Worm (Caenorhabditis elegans): Measurements from ENCODE around the gene semo-1.

semo-1 gene

DNA sequence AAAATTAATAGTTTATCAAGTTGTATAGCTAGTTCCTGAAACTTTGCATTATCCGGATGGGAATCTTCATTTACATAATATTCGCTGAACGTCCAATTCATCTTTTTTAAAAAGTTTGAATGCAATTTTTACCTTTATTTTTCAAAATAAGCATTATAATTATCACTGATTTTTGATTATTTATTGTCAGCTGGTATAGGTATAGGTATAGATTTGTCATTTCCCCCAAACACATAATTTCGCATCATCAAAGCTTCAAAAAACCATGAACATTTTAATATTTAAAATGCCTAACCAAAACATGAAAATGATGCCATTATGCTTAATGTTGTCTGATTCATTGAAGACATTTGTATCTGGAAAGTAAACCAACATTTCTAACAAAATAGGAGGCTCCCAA lies 35.2 kb upstream of the semo-1 start, which contains the start of gene srw-63:
Gene srw-63 (minus strand): TSS at position 101 of the 400 bp plus-strand sequence.
- no peak for TF ChIP-seq ets-4 (tag; optimal IDR thresholded peaks at IDR 0.05)
- TF ChIP-seq elt-4 (tag; optimal IDR thresholded peaks at IDR 0.05): no peak
- no peak for TF ChIP-seq ceh-9 (tag; optimal IDR thresholded peaks at IDR 0.05)
- no peak for TF ChIP-seq dve-1 (tag; optimal IDR thresholded peaks at IDR 0.05)
- TF ChIP-seq T23F11.4 (GFP tag; optimal IDR thresholded peaks at IDR 0.05): no peak
- TF ChIP-seq pha-2 (tag; optimal IDR thresholded peaks at IDR 0.05): no peak
- no peak for TF ChIP-seq ceh-48 (tag; optimal IDR thresholded peaks at IDR 0.05)
- TF ChIP-seq ref-2 (tag; optimal IDR thresholded peaks at IDR 0.05): no peak
- no peak for TF ChIP-seq unc-3 (GFP tag; conservative IDR thresholded peaks at IDR 0.05)
- no peak for TF ChIP-seq unc-3 (tag; optimal IDR thresholded peaks at IDR 0.05)
- no peak for TF ChIP-seq pha-4 (tag; optimal IDR thresholded peaks at IDR 0.05)
- no peak for TF ChIP-seq ahr-1 (tag; optimal IDR thresholded peaks at IDR 0.05)

DNA sequence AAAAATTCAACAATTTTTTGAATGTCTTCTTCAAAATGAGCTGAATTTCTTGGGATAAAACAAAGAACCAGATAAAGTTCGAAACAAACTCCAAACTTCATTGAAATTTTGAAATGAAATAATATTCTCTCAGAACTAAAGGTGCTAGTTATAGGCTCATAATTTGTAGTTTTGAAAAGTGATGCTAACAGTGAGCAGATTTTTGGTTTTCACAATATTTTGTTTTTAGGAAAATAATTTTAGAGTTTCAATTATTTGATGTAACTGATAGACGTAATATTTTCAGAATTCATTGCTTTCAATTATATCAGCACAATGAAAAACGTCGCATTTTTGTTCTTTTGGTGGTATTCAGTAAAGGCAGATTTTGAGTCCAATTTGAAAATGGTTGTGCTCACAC lies 31.1 kb upstream of the semo-1 start, which contains the start of the genes irld-56 and irld-55:
Gene irld-56 (minus strand): TSS at position 101 of the 400 bp plus-strand sequence.
Gene irld-55 (plus strand): TSS at position 316 of the 400 bp plus-strand sequence.
- TF ChIP-seq tbx-2 (tag; optimal IDR thresholded peaks at IDR 0.05) (no peak), unc-42 (tag; optimal IDR thresholded peaks at IDR 0.05) (no peak), K02D7.2 (tag; optimal IDR thresholded peaks at IDR 0.05) (no peak), sox-4 (tag; optimal IDR thresholded peaks at IDR 0.05) (no peak), C08G9.2 (tag; optimal IDR thresholded peaks at IDR 0.05) (no peak), ets-4 (tag; optimal IDR thresholded peaks at IDR 0.05) (no peak)

DNA sequence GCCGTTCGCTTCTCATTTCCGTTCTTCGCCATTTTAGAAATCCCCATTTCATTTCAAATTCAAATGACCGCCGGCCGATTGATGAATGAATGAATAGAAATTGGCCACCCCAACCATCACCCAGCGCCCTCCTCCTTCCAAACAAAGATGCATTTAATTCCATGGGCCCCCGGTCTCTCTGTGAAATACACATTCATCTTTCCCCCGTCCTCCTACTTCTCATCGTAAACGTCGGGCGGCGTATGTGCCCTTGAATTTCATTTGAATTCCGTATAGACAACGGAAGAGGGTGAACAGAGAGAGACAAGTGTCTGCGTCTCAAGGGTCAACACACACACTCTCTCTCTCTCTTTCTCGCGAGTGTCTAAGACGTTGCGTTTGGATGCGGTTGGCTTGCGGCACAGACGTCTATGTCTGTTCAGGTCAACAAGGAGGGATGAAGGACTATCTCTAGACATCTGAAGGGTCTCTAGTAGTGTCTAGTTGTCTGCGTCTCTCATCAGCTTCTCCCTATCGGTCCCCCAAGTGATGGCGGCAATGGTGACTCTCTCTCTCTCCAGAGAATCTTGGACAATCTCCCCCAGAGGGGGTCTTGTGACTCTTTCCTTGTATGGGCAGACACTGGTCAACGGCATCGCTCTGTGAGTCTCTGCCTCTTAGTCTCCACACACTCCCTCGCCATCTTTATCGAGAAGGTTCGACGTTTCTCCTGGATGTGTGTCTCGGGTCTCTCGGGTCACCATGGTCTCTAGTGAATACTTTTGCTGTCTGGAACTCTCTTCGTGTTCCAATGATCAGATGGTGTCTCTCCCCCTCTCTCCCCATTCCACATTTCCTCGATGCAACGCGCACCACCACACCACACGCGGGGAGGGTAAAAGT lies 18.1 kb upstream of the semo-1 start:
- TF ChIP-seq dmd-4 (tag; optimal IDR thresholded peaks at IDR 0.05; ENCODE audit: borderline replicate concordance) (no peak), lin-11 (tag; optimal IDR thresholded peaks at IDR 0.05) (no peak), unc-42 (tag; optimal IDR thresholded peaks at IDR 0.05) (peak; percentile 77), ceh-30 (tag; optimal IDR thresholded peaks at IDR 0.05) (no peak), lim-6 (tag; optimal IDR thresholded peaks at IDR 0.05) (peak; percentile 75), ceh-19 (GFP tag; optimal IDR thresholded peaks at IDR 0.05) (peak; percentile 36), ttx-3 (tag; optimal IDR thresholded peaks at IDR 0.05) (peak; percentile 29), ref-2 (tag; optimal IDR thresholded peaks at IDR 0.05) (peak; percentile 54), tbx-2 (tag; optimal IDR thresholded peaks at IDR 0.05) (peak; percentile 66), ceh-18 (tag; optimal IDR thresholded peaks at IDR 0.05) (peak; percentile 2), nfya-1 (tag; optimal IDR thresholded peaks at IDR 0.05) (peak; percentile 84), ama-1 (optimal IDR thresholded peaks at IDR 0.05) (peak; percentile 84), syd-9 (tag; optimal IDR thresholded peaks at IDR 0.05) (peak; percentile 19), pros-1 (tag; optimal IDR thresholded peaks at IDR 0.05) (peak; percentile 86), C08G9.2 (tag; optimal IDR thresholded peaks at IDR 0.05) (no peak), dve-1 (tag; optimal IDR thresholded peaks at IDR 0.05) (no peak), rnt-1 (tag; optimal IDR thresholded peaks at IDR 0.05) (peak; percentile 97), ceh-6 (GFP tag; optimal IDR thresholded peaks at IDR 0.05) (peak; percentile 47), pha-2 (tag; optimal IDR thresholded peaks at IDR 0.05) (no peak), fax-1 (tag; optimal IDR thresholded peaks at IDR 0.05) (no peak), pax-1 (tag; optimal IDR thresholded peaks at IDR 0.05) (peak; percentile 84), ceh-14 (tag; optimal IDR thresholded peaks at IDR 0.05) (peak; percentile 71), unc-3 (GFP tag; conservative IDR thresholded peaks at IDR 0.05) (peak; percentile 74), unc-3 (tag; optimal IDR thresholded peaks at IDR 0.05) (peak; percentile 59), sox-4 (tag; optimal IDR thresholded peaks at IDR 0.05) (no peak), ceh-22 (tag; optimal IDR thresholded peaks at IDR 0.05) (peak; percentile 38), ceh-31 (tag; optimal IDR thresholded peaks at IDR 0.05) (peak; percentile 79), hlh-8 (tag; optimal IDR thresholded peaks at IDR 0.05) (peak; percentile 44), sox-2 (GFP tag; IDR thresholded peaks at IDR 0.05) (peak; percentile 81), T23F11.4 (GFP tag; optimal IDR thresholded peaks at IDR 0.05) (peak; percentile 39), hlh-30 (tag; optimal IDR thresholded peaks at IDR 0.05; ENCODE audit: insufficient read depth) (peak; percentile 91), pat-9 (tag; optimal IDR thresholded peaks at IDR 0.05) (no peak), unc-55 (GFP tag; optimal IDR thresholded peaks at IDR 0.05) (peak; percentile 94), ceh-9 (tag; optimal IDR thresholded peaks at IDR 0.05) (no peak), K09A11.1 (tag; optimal IDR thresholded peaks at IDR 0.05; ENCODE audit: insufficient read depth) (peak; percentile 58), ceh-34 (tag; optimal IDR thresholded peaks at IDR 0.05) (peak; percentile 62), ztf-16 (tag; optimal IDR thresholded peaks at IDR 0.05) (no peak), eyg-1 (tag; optimal IDR thresholded peaks at IDR 0.05) (peak; percentile 35), gmeb-2 (tag; optimal IDR thresholded peaks at IDR 0.05) (peak; percentile 6)
